Worm (Caenorhabditis elegans): ENCODE results near the gene plc-3.

plc-3 gene

DNA sequence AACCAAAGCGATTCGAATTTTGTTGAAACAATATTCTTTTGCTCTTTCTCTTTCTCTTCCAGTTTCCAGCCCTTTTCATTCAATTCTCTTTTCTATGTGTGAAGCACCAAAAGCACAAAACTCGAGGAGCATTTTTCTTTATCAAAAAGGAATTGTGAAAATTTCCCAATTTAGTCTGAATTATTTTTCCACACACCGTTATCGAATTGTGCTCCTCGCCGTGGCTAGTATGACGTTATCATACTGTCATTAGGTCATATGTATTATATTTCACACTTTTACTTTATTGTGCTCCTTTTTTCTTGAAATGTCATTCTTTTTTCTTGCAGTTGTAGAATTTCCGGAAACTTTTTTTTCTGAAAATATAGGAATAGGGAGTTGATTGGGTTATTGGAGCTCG is 1.1 kb upstream of the plc-3 start:
- TF ChIP-seq nhr-77 (tag; optimal IDR thresholded peaks at IDR 0.05) (peak; percentile 59), daf-16 (GFP tag; optimal IDR thresholded peaks at IDR 0.05) (no peak), daf-16 (tag; optimal IDR thresholded peaks at IDR 0.05) (peak; percentile 33), dmd-6 (GFP tag; IDR thresholded peaks at IDR 0.05) (peak; percentile 69), ceh-44 (GFP tag; IDR thresholded peaks at IDR 0.05) (no peak), arid-1 (GFP tag; conservative IDR thresholded peaks at IDR 0.05) (no peak), hlh-11 (tag; optimal IDR thresholded peaks at IDR 0.05) (peak; percentile 68), egl-27 (tag; optimal IDR thresholded peaks at IDR 0.05) (no peak), fkh-10 (GFP tag; optimal IDR thresholded peaks at IDR 0.05) (no peak), nhr-41 (GFP tag; IDR thresholded peaks at IDR 0.05) (0 out of 2 replicates have a peak, but pooled peaks have one; percentile 12), fos-1 (tag; optimal IDR thresholded peaks at IDR 0.05) (no peak), F37D6.2 (tag; optimal IDR thresholded peaks at IDR 0.05) (no peak), dpl-1 (GFP tag; optimal IDR thresholded peaks at IDR 0.05) (no peak), Y105C5A.15 (GFP tag; IDR thresholded peaks at IDR 0.05) (no peak), php-3 (GFP tag; IDR thresholded peaks at IDR 0.05) (0 out of 2 replicates have a peak, but pooled peaks have one; percentile 31), madf-5 (GFP tag; IDR thresholded peaks at IDR 0.05) (no peak), dve-1 (tag; optimal IDR thresholded peaks at IDR 0.05; ENCODE audit: insufficient read depth) (peak; percentile 43), ZK337.2 (GFP tag; IDR thresholded peaks at IDR 0.05) (no peak), T26A8.4 (GFP tag; IDR thresholded peaks at IDR 0.05) (no peak), ztf-7 (tag; optimal IDR thresholded peaks at IDR 0.05) (no peak), nhr-28 (tag; optimal IDR thresholded peaks at IDR 0.05) (peak; percentile 87), hmg-1.1 (GFP tag; IDR thresholded peaks at IDR 0.05) (no peak), hlh-30 (tag; optimal IDR thresholded peaks at IDR 0.05; ENCODE audit: insufficient read depth) (peak; percentile 38), pqm-1 (tag; optimal IDR thresholded peaks at IDR 0.05) (peak; percentile 94), nhr-6 (tag; optimal IDR thresholded peaks at IDR 0.05) (no peak)

DNA sequence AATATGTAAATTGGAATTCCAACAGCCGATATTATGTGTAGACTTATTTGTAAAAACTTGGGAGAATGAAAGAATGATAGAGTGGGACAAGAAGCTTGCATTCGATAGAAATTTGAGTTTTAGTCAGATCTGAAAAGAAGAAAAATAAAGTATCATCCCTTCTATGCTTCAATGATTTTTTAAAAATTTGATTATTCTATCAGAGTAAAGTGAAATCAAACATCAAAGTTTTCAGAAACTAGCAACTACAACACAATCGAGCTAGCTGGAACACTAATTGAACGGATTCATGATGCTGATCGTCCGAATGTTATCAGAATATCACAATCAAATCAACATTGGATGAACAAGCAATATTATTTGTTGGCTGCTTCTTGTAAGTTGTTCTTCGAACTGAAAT is 4.4 kb downstream of the plc-3 start, which contains the start of gene srh-135:
srh-135 (minus strand) TSS at position 101 of the 400 bp plus-strand sequence.
- no peak for TF ChIP-seq F37D6.2 (tag; optimal IDR thresholded peaks at IDR 0.05)
- peak in 1 of 2 experiments; percentile 54 for TF ChIP-seq unc-62 (GFP tag; optimal IDR thresholded peaks at IDR 0.05 in 1 of 2)
- no peak for TF ChIP-seq unc-62 (tag; optimal IDR thresholded peaks at IDR 0.05)

DNA sequence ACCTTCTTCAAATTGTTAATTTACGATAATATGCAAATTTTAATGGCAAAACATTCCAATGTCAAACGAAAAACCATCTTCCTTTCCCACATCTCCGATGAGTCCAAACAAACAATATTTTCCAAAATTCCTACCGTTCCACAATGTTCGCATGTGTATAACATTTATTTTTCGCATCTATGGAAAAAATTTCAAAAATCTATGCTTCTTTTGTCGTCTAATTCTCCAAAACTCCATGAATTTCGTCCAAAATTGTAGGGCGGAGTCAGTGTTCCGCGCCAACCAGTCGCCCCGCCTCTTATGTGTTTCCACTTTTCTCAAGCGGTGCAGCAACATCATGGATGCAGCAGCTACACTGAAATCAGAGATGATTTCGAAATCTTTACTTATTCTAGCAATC is 8.3 kb downstream of the plc-3 start, which contains the start of gene T01E8.8:
T01E8.8 (plus strand) TSS at position 301 of the 400 bp plus-strand sequence.
- TF ChIP-seq nhr-6 (tag; optimal IDR thresholded peaks at IDR 0.05) (no peak), aha-1 (tag) (peak; percentile 50)

DNA sequence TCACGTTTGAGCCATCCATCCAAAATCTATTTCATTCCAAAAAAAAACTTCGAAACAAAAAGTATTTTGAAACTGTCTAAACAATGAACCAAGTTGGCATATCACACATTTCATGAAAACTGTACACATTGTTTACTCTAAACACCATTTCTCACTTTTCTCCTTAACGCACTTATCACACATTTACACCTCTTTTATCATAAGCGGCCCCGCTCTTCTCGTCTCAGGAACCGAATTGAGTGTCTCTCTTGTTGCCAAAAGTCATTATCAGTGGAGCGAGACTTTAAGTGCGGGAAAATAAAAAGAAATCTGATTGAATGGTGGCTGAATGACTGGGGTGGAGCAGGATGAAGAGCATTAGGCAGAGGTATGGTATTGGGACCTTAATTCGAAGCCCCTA is 9.2 kb downstream of the plc-3 start:
- TF ChIP-seq dmd-6 (GFP tag; IDR thresholded peaks at IDR 0.05), result peak; percentile 53
- TF ChIP-seq daf-16 (GFP tag; optimal IDR thresholded peaks at IDR 0.05), result no peak
- TF ChIP-seq daf-16 (tag; optimal IDR thresholded peaks at IDR 0.05), result peak; percentile 92
- TF ChIP-seq nhr-111 (GFP tag; optimal IDR thresholded peaks at IDR 0.05), result no peak
- peak; percentile 29 for TF ChIP-seq hlh-11 (tag; optimal IDR thresholded peaks at IDR 0.05)
- TF ChIP-seq mdl-1 (tag; optimal IDR thresholded peaks at IDR 0.05), result no peak
- TF ChIP-seq unc-39 (tag; optimal IDR thresholded peaks at IDR 0.05), result no peak
- no peak for TF ChIP-seq lir-3 (tag; optimal IDR thresholded peaks at IDR 0.05)
- peak; percentile 12 for TF ChIP-seq nhr-28 (tag; optimal IDR thresholded peaks at IDR 0.05)
- no peak for TF ChIP-seq unc-62 (GFP tag; optimal IDR thresholded peaks at IDR 0.05 in 1 of 2)
- TF ChIP-seq unc-62 (tag; optimal IDR thresholded peaks at IDR 0.05), result no peak
- TF ChIP-seq php-3 (GFP tag; IDR thresholded peaks at IDR 0.05), result 0 out of 2 replicates have a peak, but pooled peaks have one; percentile 19
- no peak for TF ChIP-seq madf-9 (GFP tag; conservative IDR thresholded peaks at IDR 0.05)
- peak; percentile 45 for TF ChIP-seq pqm-1 (tag; optimal IDR thresholded peaks at IDR 0.05)
- TF ChIP-seq ceh-44 (GFP tag; IDR thresholded peaks at IDR 0.05), result no peak
- no peak for TF ChIP-seq gei-8 (GFP tag; optimal IDR thresholded peaks at IDR 0.05)
- TF ChIP-seq zip-2 (tag; optimal IDR thresholded peaks at IDR 0.05), result no peak
- TF ChIP-seq Y105C5A.15 (GFP tag; IDR thresholded peaks at IDR 0.05), result no peak
- TF ChIP-seq lin-15B (tag; optimal IDR thresholded peaks at IDR 0.05), result no peak
- no peak for TF ChIP-seq mes-2 (tag; optimal IDR thresholded peaks at IDR 0.05; ENCODE audit: poor library complexity, severe bottlenecking)
- TF ChIP-seq F26F4.8 (GFP tag; conservative IDR thresholded peaks at IDR 0.05), result no peak

All from whole organism, L4 larva.